Worm (Caenorhabditis elegans): ENCODE data around the gene scl-2.

Gene scl-2

DNA sequence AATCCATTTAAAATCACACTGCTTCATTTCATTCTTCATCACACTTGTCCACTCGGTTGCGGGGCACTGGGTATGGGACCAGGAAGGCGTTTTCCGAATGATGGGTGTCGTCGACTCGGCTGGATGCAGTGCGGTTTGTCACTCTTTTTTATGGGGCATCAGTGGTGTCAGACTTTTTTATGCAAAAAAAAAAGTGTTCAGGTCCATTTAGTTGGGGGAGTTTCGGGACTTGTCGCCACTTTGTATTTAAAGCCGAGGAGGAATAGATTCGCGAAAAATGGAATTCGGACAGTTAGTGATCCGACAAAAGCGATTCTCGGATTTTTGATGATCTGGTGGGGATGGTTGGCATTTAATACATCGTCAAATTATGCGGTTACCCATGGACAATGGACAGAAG, 12.5 kb upstream of the scl-2 start:
- TF ChIP-seq egl-5 (tag; optimal IDR thresholded peaks at IDR 0.05) (no peak), tbx-2 (tag; optimal IDR thresholded peaks at IDR 0.05) (no peak), ceh-9 (tag; optimal IDR thresholded peaks at IDR 0.05) (no peak), elt-2 (tag; optimal IDR thresholded peaks at IDR 0.05) (no peak), nhr-28 (tag; optimal IDR thresholded peaks at IDR 0.05) (no peak), nhr-77 (tag; optimal IDR thresholded peaks at IDR 0.05) (no peak), lsy-12 (tag; optimal IDR thresholded peaks at IDR 0.05) (no peak), ztf-4 (tag; optimal IDR thresholded peaks at IDR 0.05) (no peak), unc-62 (GFP tag; optimal IDR thresholded peaks at IDR 0.05) (no peak), nhr-25 (tag; optimal IDR thresholded peaks at IDR 0.05) (no peak), nhr-12 (tag; optimal IDR thresholded peaks at IDR 0.05) (no peak), pqm-1 (tag; optimal IDR thresholded peaks at IDR 0.05) (no peak), R02D3.7 (tag; optimal IDR thresholded peaks at IDR 0.05) (no peak), nhr-76 (tag; optimal IDR thresholded peaks at IDR 0.05) (no peak), fkh-2 (tag; optimal IDR thresholded peaks at IDR 0.05) (no peak), nhr-23 (tag; optimal IDR thresholded peaks at IDR 0.05) (no peak), ceh-82 (tag; optimal IDR thresholded peaks at IDR 0.05) (no peak)

DNA sequence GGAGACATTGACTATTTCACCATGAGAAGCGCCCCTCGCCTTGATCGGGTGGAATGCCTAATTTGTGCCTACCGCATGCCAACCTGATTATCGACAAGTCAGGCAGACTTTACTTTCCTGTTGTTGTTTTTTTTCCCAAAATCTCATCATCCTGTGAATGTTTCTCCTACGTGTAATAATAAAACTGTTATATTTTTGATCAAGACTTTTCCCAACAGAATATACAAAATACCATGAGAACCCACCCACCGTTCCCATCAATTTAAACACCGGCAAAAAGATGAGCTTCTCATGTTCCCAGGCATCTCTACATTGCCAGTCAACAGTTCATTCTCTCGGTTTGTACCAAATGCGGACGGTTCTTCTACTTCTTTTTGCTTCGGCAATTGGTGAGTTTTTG, 10.7 kb upstream of the scl-2 start, which contains the start of gene scl-9:
Gene scl-9, plus strand, starts transcription at position 301 of the 400 bp plus-strand sequence.
- TF ChIP-seq nhr-237 (tag; optimal IDR thresholded peaks at IDR 0.05) (no peak), eor-1 (tag; optimal IDR thresholded peaks at IDR 0.05) (no peak), R02D3.7 (tag; optimal IDR thresholded peaks at IDR 0.05) (no peak), nhr-12 (tag; optimal IDR thresholded peaks at IDR 0.05) (no peak), tbx-2 (tag; optimal IDR thresholded peaks at IDR 0.05) (no peak), ztf-4 (tag; optimal IDR thresholded peaks at IDR 0.05) (no peak), zag-1 (tag; optimal IDR thresholded peaks at IDR 0.05) (no peak), mml-1 (tag; optimal IDR thresholded peaks at IDR 0.05) (no peak), fos-1 (tag; optimal IDR thresholded peaks at IDR 0.05) (no peak), snpc-4 (tag; optimal IDR thresholded peaks at IDR 0.05) (no peak), aly-2 (tag; optimal IDR thresholded peaks at IDR 0.05) (no peak), nhr-76 (tag; optimal IDR thresholded peaks at IDR 0.05) (no peak), nhr-11 (tag; optimal IDR thresholded peaks at IDR 0.05) (no peak)

DNA sequence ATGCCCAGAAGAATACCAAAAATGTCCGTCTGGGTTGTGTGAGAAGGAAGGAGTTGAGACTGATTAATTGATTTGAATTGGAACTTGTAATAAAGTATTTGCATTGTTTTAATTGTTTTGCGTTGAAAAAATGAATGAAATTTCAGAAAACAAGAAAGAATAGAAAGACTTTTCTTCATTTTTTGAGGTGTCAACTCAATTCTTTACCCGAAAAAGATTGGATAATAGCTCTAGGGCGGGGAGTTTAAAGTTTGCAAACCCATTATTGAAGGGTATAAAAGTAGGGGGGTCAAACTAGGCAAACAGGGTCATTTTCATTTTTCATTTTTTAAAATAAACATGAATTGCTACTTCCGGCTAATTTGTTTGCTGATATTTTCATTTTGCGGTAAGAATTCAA, 9.4 kb upstream of the scl-2 start, which contains the start of gene scl-10:
Gene scl-10, plus strand, starts transcription at position 301 of the 400 bp plus-strand sequence.
- TF ChIP-seq tbx-2 (tag; optimal IDR thresholded peaks at IDR 0.05) (no peak), snpc-4 (tag; optimal IDR thresholded peaks at IDR 0.05) (no peak), lin-39 (tag; optimal IDR thresholded peaks at IDR 0.05) (no peak), mdl-1 (tag; optimal IDR thresholded peaks at IDR 0.05) (no peak)

DNA sequence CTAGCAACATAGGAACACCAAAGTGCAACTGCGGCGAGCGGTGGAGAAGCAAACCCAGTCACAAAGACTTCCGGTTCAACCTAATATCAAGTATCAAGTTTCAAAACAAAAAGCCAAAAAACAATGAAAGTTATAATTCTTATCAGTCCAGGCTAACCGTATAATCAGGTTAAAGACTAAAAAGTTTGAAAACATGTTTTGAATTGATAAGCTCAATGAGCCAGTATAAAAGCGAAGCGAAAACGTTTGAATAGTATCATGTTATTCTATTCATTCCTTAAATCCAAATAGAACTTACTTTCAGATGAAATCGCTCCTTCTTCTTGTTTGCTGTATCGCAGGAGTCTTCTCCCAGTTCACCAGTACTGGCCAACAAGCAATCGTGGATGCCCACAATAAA, 6.4 kb upstream of the scl-2 start, which contains the start of gene scl-11:
Gene scl-11, plus strand, starts transcription at position 301 of the 400 bp plus-strand sequence.
- no peak for TF ChIP-seq nhr-12 (tag; optimal IDR thresholded peaks at IDR 0.05)
- no peak for TF ChIP-seq ztf-4 (tag; optimal IDR thresholded peaks at IDR 0.05)
- TF ChIP-seq fkh-2 (tag; optimal IDR thresholded peaks at IDR 0.05): no peak
- TF ChIP-seq eor-1 (tag; optimal IDR thresholded peaks at IDR 0.05): no peak
- no peak for TF ChIP-seq mdl-1 (tag; optimal IDR thresholded peaks at IDR 0.05)
- TF ChIP-seq nhr-67 (tag; optimal IDR thresholded peaks at IDR 0.05): no peak
- TF ChIP-seq egl-27 (tag; optimal IDR thresholded peaks at IDR 0.05): no peak
- no peak for TF ChIP-seq lsy-12 (tag; optimal IDR thresholded peaks at IDR 0.05)
- no peak for TF ChIP-seq ceh-28 (tag; optimal IDR thresholded peaks at IDR 0.05)
- TF ChIP-seq sea-2 (GFP tag; optimal IDR thresholded peaks at IDR 0.05): no peak
- no peak for TF ChIP-seq ztf-11 (tag; optimal IDR thresholded peaks at IDR 0.05)
- no peak for TF ChIP-seq hmg-11 (tag; optimal IDR thresholded peaks at IDR 0.05)
- TF ChIP-seq nhr-77 (tag; optimal IDR thresholded peaks at IDR 0.05): no peak
- TF ChIP-seq egl-5 (tag; optimal IDR thresholded peaks at IDR 0.05): no peak
- TF ChIP-seq snpc-4 (tag; optimal IDR thresholded peaks at IDR 0.05): no peak
- no peak for TF ChIP-seq elt-2 (tag; optimal IDR thresholded peaks at IDR 0.05)
- no peak for TF ChIP-seq lin-15B (tag; optimal IDR thresholded peaks at IDR 0.05)
- no peak for TF ChIP-seq skn-1 (tag; optimal IDR thresholded peaks at IDR 0.05)

DNA sequence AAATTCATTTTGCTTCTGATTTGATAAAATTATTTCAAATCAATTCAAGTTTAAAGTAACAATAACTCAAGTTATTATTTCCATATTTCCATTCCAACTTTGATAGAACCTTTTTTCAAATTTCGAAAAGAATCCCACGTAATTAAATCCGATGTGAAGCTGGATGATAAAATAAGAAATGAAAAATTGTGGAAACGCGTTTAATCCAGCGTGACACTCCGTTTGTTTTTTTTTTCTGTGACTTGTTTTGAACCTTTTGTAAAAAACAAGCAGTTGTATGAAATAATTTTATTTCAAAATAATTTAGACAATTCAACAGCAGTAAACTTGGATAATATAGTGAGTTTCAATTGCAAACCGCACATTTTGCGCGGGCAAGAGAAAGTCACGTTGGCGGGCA, 4.9 kb upstream of the scl-2 start, which contains the start of gene F49E11.7:
Gene F49E11.7, plus strand, starts transcription at position 301 of the 400 bp plus-strand sequence.
- TF ChIP-seq ceh-28 (tag; optimal IDR thresholded peaks at IDR 0.05): no peak
- TF ChIP-seq elt-3 (tag; optimal IDR thresholded peaks at IDR 0.05): no peak
- no peak for TF ChIP-seq lsy-12 (tag; optimal IDR thresholded peaks at IDR 0.05)
- TF ChIP-seq aly-2 (tag; optimal IDR thresholded peaks at IDR 0.05): no peak
- TF ChIP-seq nfya-1 (tag; optimal IDR thresholded peaks at IDR 0.05; ENCODE audit: insufficient read depth): no peak
- TF ChIP-seq ceh-9 (tag; optimal IDR thresholded peaks at IDR 0.05): no peak
- no peak for TF ChIP-seq ztf-11 (tag; optimal IDR thresholded peaks at IDR 0.05)
- no peak for TF ChIP-seq ceh-82 (tag; optimal IDR thresholded peaks at IDR 0.05)
- no peak for TF ChIP-seq unc-39 (tag; optimal IDR thresholded peaks at IDR 0.05)
- no peak for TF ChIP-seq lin-39 (tag; optimal IDR thresholded peaks at IDR 0.05)
- TF ChIP-seq ztf-4 (tag; optimal IDR thresholded peaks at IDR 0.05): no peak
- no peak for TF ChIP-seq zag-1 (tag; optimal IDR thresholded peaks at IDR 0.05)
- TF ChIP-seq sea-2 (GFP tag; optimal IDR thresholded peaks at IDR 0.05): no peak
- no peak for TF ChIP-seq mdl-1 (tag; optimal IDR thresholded peaks at IDR 0.05)
- TF ChIP-seq nhr-77 (tag; optimal IDR thresholded peaks at IDR 0.05): no peak
- TF ChIP-seq ama-1 (optimal IDR thresholded peaks at IDR 0.05): no peak
- TF ChIP-seq eor-1 (tag; optimal IDR thresholded peaks at IDR 0.05): no peak
- no peak for TF ChIP-seq nhr-23 (tag; optimal IDR thresholded peaks at IDR 0.05)

Measured in whole organism, L3 larva.